Worm (Caenorhabditis elegans): ENCODE data around the gene Y46G5A.15.

DNA sequence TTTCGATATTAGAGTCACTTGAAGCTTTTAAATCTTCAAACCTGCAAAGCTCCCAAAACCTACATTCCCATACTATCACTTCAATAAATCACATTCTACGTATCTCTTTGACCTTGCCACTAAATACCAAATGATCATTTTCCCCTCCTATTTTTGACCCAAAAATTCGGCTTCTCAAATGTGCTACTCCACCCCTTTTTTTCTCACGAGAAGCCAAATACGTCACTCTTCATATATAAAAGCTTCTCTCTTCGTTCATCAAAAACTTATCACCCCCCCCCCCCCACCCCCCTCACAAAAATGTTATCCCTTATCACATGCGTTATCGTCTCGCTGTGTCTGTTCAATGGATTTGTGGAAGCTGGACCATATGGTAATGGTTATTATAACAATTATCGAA lies 41.5 kb upstream of the Y46G5A.15 start, which contains the start of gene Y46G5A.38:
- no peak for TF ChIP-seq egl-27 (tag; optimal IDR thresholded peaks at IDR 0.05)
- TF ChIP-seq aly-2 (tag; optimal IDR thresholded peaks at IDR 0.05): no peak
- no peak for TF ChIP-seq sup-37 (GFP tag; optimal IDR thresholded peaks at IDR 0.05)
- TF ChIP-seq mep-1 (tag; optimal IDR thresholded peaks at IDR 0.05): no peak
- TF ChIP-seq nhr-12 (tag; optimal IDR thresholded peaks at IDR 0.05): no peak
- no peak for TF ChIP-seq fkh-10 (GFP tag; optimal IDR thresholded peaks at IDR 0.05)
- no peak for TF ChIP-seq nhr-11 (tag; optimal IDR thresholded peaks at IDR 0.05)
- no peak for TF ChIP-seq unc-62 (GFP tag; optimal IDR thresholded peaks at IDR 0.05)
- TF ChIP-seq ceh-88 (GFP tag; IDR thresholded peaks at IDR 0.05): no peak
- TF ChIP-seq swsn-7 (tag; optimal IDR thresholded peaks at IDR 0.05): no peak
